Fruit fly (Drosophila melanogaster) S2 (cell line): ENCODE results near the gene lost.
A peak's percentile ranks its signal among the peaks of the same experiment; 100 is the strongest.

ENCODE experiments used
- CG8478 ChIP-seq: fragments of >200 bp; optimal IDR thresholded peaks from 2 replicates; lab custom pipeline; 2018
- CTCF ChIP-seq, 2 experiments: fragments of >200 bp; optimal IDR thresholded peaks; 2 replicates each; lab custom pipeline; 2018

dm6 chr3R:4437113-4437512, 34.2 kb downstream of the lost start, which contains the start of the genes Lipt2 and CG14650:
- no peak for TF ChIP-seq CG8478
- peak; percentile 8 to 9 for TF ChIP-seq CTCF (optimal IDR thresholded peaks at IDR 0.05; lab: Kevin White, UChicago)
